Worm (Caenorhabditis elegans): ENCODE measurements around the gene F47B10.3.

Gene F47B10.3

DNA sequence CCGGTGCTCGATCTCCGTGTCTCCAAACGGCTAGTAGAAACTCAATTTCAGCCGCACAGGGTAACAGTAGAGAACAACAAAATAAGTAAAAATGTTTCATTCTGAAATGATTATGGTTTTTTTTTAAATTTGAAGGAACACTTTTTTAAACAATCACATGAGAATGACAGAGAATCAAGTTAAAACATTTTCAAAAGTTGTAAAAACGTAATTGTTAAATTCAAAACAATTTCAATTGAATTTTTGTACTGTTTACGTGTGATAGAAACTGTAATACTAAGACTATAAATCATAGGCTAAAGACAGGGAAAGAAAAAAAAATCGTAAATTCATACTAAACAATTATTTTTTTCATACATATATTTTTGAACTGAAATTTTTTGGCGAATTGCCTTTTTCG lies 49.3 kb downstream of the F47B10.3 start, which contains the start of gene pho-7:
pho-7 (minus strand) TSS at position 101 of the 400 bp plus-strand sequence.
- TF ChIP-seq ztf-11 (tag; optimal IDR thresholded peaks at IDR 0.05), result no peak
- no peak for TF ChIP-seq unc-120 (tag; optimal IDR thresholded peaks at IDR 0.05; ENCODE audit: poor library complexity, severe bottlenecking)
- no peak for TF ChIP-seq drap-1 (GFP tag; optimal IDR thresholded peaks at IDR 0.05)
- TF ChIP-seq unc-39 (tag; optimal IDR thresholded peaks at IDR 0.05), result no peak
- TF ChIP-seq sem-2 (GFP tag; optimal IDR thresholded peaks at IDR 0.05), result no peak
- TF ChIP-seq elt-1 (tag; optimal IDR thresholded peaks at IDR 0.05; ENCODE audit: borderline replicate concordance, insufficient read depth), result no peak
- TF ChIP-seq nhr-28 (tag; optimal IDR thresholded peaks at IDR 0.05), result no peak
- TF ChIP-seq mls-2 (tag; optimal IDR thresholded peaks at IDR 0.05), result no peak
- no peak for TF ChIP-seq bed-3 (GFP tag; optimal IDR thresholded peaks at IDR 0.05)
- no peak for TF ChIP-seq flh-1 (GFP tag; optimal IDR thresholded peaks at IDR 0.05)
- TF ChIP-seq lin-13 (tag; optimal IDR thresholded peaks at IDR 0.05), result no peak
- TF ChIP-seq ceh-43 (GFP tag; optimal IDR thresholded peaks at IDR 0.05), result no peak
- no peak for TF ChIP-seq snpc-4 (tag; optimal IDR thresholded peaks at IDR 0.05)
- TF ChIP-seq pha-4 (tag; optimal IDR thresholded peaks at IDR 0.05), result no peak
- no peak for TF ChIP-seq hlh-1 (tag; optimal IDR thresholded peaks at IDR 0.05)
- no peak for TF ChIP-seq ham-2 (GFP tag; optimal IDR thresholded peaks at IDR 0.05)
- TF ChIP-seq nhr-237 (tag; optimal IDR thresholded peaks at IDR 0.05), result no peak
- no peak for TF ChIP-seq lin-32 (GFP tag; optimal IDR thresholded peaks at IDR 0.05)
- TF ChIP-seq ces-1 (GFP tag; optimal IDR thresholded peaks at IDR 0.05), result no peak
- no peak for TF ChIP-seq ceh-83 (GFP tag; optimal IDR thresholded peaks at IDR 0.05)
